Worm (Caenorhabditis elegans): Measurements from ENCODE around the gene C34C12.12.

Gene C34C12.12

DNA sequence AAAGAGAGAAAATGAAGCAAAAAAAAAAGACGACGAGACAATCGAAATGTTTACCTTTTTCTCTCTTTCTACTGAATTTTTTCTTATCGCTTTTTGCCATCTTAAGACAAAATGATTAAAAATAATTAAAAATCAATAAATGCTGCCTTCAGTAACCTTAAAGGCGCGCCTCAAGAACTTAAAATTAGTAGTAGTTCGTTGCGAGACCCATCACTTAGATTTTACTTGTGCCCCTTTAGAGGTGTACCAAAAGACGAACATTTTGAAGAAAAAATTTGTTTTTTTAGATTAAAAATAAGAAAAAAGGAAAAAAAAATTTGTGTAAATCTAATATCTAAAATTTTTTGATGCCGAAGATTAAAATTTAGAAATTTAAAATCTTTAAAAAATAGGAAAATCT, 18.0 kb downstream of the C34C12.12 start:
- TF ChIP-seq madf-8 (GFP tag; conservative IDR thresholded peaks at IDR 0.05) (peak; percentile 70), him-1 (tag; optimal IDR thresholded peaks at IDR 0.05) (peak; percentile 48), zim-3 (tag; optimal IDR thresholded peaks at IDR 0.05) (no peak), snpc-3.4 (tag; optimal IDR thresholded peaks at IDR 0.05) (peak; percentile 30), F33H1.4 (GFP tag; IDR thresholded peaks at IDR 0.05) (peak; percentile 86), dox-1 (GFP tag; IDR thresholded peaks at IDR 0.05) (no peak), xnd-1 (tag; optimal IDR thresholded peaks at IDR 0.05) (peak; percentile 74), efl-1 (GFP tag; optimal IDR thresholded peaks at IDR 0.05) (peak; percentile 58), D2030.7 (GFP tag; IDR thresholded peaks at IDR 0.05) (peak; percentile 31; the same call in 1 of the 2 replicates), ZK185.1 (tag; optimal IDR thresholded peaks at IDR 0.05; ENCODE audit: poor library complexity, severe bottlenecking) (no peak), madf-6 (GFP tag; IDR thresholded peaks at IDR 0.05) (peak; percentile 81), lsl-1 (GFP tag; optimal IDR thresholded peaks at IDR 0.05) (peak; percentile 90)

DNA sequence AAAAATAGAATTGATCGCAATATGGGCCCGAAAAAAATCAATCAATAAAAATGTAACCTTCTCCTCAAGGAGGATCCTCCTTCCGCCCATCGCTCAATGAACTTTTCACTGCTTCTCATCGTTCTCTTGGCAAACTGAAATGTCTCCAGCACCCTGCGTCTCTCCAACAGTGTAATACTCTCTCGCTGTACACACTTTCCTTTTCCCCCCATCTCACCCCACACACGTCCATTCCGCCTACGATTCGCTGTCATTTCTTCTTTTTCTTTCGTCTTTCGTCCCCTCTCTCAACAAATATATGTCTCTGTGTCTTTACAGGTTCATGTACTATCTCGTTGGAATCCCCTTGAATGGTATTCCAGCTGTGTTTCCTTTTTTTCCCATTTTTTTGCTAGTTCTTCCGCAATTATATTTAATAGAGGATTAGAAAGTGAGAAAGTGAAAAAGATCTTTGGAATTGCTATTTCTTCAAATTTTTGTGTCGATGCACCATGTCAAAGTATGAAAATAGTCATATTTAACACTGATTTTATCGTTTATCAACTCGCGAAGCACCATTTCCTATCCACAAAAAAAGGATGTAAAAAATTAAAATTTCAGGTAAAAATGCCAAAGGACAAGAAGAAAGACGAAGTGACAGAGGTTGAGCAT, 18.5 kb downstream of the C34C12.12 start, which contains the start of gene rsu-1:
rsu-1 (plus strand) TSS at position 601 of the 651 bp plus-strand sequence.
- no peak for TF ChIP-seq B0261.1 (tag; optimal IDR thresholded peaks at IDR 0.05)
- TF ChIP-seq F57A8.1 (GFP tag; optimal IDR thresholded peaks at IDR 0.05), result no peak
- TF ChIP-seq hmg-1.2 (GFP tag; IDR thresholded peaks at IDR 0.05), result peak; percentile 83
- 0 out of 2 replicates have a peak, but pooled peaks have one; percentile 18 for TF ChIP-seq egrh-3 (GFP tag; IDR thresholded peaks at IDR 0.05)
- TF ChIP-seq ceh-27 (GFP tag; optimal IDR thresholded peaks at IDR 0.05), result peak; percentile 14
- peak; percentile 50 for TF ChIP-seq lin-40 (tag; optimal IDR thresholded peaks at IDR 0.05)
- no peak for TF ChIP-seq cebp-1 (GFP tag; IDR thresholded peaks at IDR 0.05)
- peak; percentile 56 for TF ChIP-seq cebp-1 (tag; optimal IDR thresholded peaks at IDR 0.05)
- no peak for TF ChIP-seq aptf-2 (GFP tag; conservative IDR thresholded peaks at IDR 0.05)
- no peak for TF ChIP-seq F39B2.1 (GFP tag; IDR thresholded peaks at IDR 0.05)
- TF ChIP-seq Y53G8AR.9 (GFP tag; conservative IDR thresholded peaks at IDR 0.05), result 0 out of 2 replicates have a peak, but pooled peaks have one; percentile 12
- TF ChIP-seq mel-28 (tag; optimal IDR thresholded peaks at IDR 0.05; ENCODE audit: borderline replicate concordance), result no peak
- no peak for TF ChIP-seq ztf-3 (GFP tag; optimal IDR thresholded peaks at IDR 0.05)
- peak; percentile 15 for TF ChIP-seq lin-54 (GFP tag; optimal IDR thresholded peaks at IDR 0.05)
- TF ChIP-seq nhr-80 (tag; optimal IDR thresholded peaks at IDR 0.05), result peak; percentile 58
- TF ChIP-seq rcor-1 (GFP tag; IDR thresholded peaks at IDR 0.05), result no peak
- peak; percentile 28; the same call in 1 of the 2 replicates for TF ChIP-seq Y56A3A.18 (GFP tag; IDR thresholded peaks at IDR 0.05)
- no peak for TF ChIP-seq gei-17 (GFP tag; optimal IDR thresholded peaks at IDR 0.05)
- peak; percentile 64 for TF ChIP-seq ZK185.1 (tag; optimal IDR thresholded peaks at IDR 0.05; ENCODE audit: poor library complexity, severe bottlenecking)
- TF ChIP-seq attf-5 (GFP tag; optimal IDR thresholded peaks at IDR 0.05), result peak; percentile 31
- TF ChIP-seq ekl-4 (GFP tag; IDR thresholded peaks at IDR 0.05), result no peak
- TF ChIP-seq dox-1 (GFP tag; IDR thresholded peaks at IDR 0.05), result peak; percentile 34; the same call in 1 of the 2 replicates
- peak; percentile 25 for TF ChIP-seq snpc-3.4 (tag; optimal IDR thresholded peaks at IDR 0.05)
- peak in 1 of 3 experiments; percentile 24 for TF ChIP-seq lin-35 (GFP tag; optimal IDR thresholded peaks at IDR 0.05)

DNA sequence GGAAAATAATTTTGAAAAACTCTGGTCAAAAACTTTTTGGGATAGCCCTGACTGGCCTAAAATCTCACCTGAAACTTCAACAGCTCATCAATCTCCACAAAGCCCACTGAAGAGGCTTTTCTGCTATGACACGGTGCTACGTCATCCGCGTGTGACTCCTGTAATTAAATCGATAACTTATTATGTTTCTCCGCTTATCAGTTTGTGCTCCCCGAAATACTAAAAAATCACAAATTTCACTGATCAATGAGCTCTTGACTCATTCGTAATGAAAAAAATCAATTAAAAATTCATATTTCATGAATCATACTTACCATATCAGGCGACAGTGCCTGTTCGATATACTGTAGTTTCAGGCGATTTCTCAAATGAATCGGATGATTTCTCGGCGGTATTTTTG, 22.0 kb downstream of the C34C12.12 start:
- TF ChIP-seq F55B11.4 (tag; optimal IDR thresholded peaks at IDR 0.05; ENCODE audit: borderline replicate concordance, insufficient read depth) (no peak), chd-7 (tag; optimal IDR thresholded peaks at IDR 0.05) (no peak), bed-1 (GFP tag; IDR thresholded peaks at IDR 0.05) (no peak), sdz-38 (tag; optimal IDR thresholded peaks at IDR 0.05) (no peak), Y53F4B.3 (GFP tag; IDR thresholded peaks at IDR 0.05) (no peak), hsf-1 (GFP tag; IDR thresholded peaks at IDR 0.05) (no peak), nhr-80 (tag; optimal IDR thresholded peaks at IDR 0.05) (no peak), lsl-1 (GFP tag; optimal IDR thresholded peaks at IDR 0.05) (no peak), F39B2.1 (GFP tag; IDR thresholded peaks at IDR 0.05) (no peak), rec-8 (tag; optimal IDR thresholded peaks at IDR 0.05) (no peak), B0019.2 (GFP tag; conservative IDR thresholded peaks at IDR 0.05) (no peak), egl-44 (GFP tag; IDR thresholded peaks at IDR 0.05) (no peak), somi-1 (GFP tag; optimal IDR thresholded peaks at IDR 0.05) (no peak), aptf-3 (GFP tag; IDR thresholded peaks at IDR 0.05) (no peak), ztf-26 (tag; optimal IDR thresholded peaks at IDR 0.05) (no peak), D2030.7 (GFP tag; IDR thresholded peaks at IDR 0.05) (no peak)
